Worm (Caenorhabditis elegans): ENCODE data around the gene F41D9.2.

DNA sequence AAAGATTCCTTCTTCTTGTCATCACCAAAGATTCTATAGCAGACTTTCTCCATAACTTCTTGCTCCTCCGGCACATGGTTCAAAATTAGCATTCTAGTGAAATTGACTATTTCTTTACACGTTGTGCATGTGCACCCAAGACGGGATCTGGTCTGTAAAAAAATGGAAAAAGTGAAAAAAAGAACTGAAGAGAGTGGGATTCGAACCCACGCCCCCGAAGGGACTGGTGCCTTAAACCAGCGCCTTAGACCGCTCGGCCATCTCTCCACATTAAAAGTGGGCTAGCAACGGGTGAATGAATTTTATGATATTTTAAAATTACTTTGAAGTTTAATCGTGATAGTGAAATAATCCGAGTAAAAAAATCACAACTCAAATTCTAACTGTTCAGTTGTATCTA, 33.0 kb upstream of the F41D9.2 start:
- no peak for TF ChIP-seq dao-5 (tag; optimal IDR thresholded peaks at IDR 0.05)
- TF ChIP-seq him-1 (tag; optimal IDR thresholded peaks at IDR 0.05) = no peak
- TF ChIP-seq W03F9.2 (tag; optimal IDR thresholded peaks at IDR 0.05) = no peak

Measured in whole organism, L4/young adult.